Worm (Caenorhabditis elegans): ENCODE measurements around the gene cyp-29A2.

Gene cyp-29A2

DNA sequence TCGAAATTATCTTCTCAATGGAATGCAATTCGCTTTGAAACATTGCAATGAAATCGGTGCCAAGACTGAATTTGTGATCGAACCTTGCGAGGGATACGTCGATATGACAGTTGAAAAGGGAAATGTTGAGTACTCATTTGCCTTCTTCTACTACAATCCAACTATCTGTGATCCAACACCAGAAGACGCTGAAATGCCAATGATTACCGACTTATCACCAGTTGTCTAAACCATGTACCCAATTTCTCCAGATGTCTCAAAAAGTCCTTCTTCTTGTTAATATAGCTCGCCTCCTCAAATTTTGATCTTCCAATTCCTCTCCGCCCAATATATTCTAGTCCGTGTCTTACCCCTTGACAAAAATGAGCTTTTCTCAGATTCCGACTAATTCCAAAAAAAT is 1.2 kb upstream of the cyp-29A2 start:
- TF ChIP-seq F13H6.1 (tag; optimal IDR thresholded peaks at IDR 0.05) (no peak), nhr-11 (tag; optimal IDR thresholded peaks at IDR 0.05) (no peak), fkh-6 (tag; optimal IDR thresholded peaks at IDR 0.05) (no peak), hlh-6 (tag; optimal IDR thresholded peaks at IDR 0.05) (no peak), pax-1 (tag; optimal IDR thresholded peaks at IDR 0.05) (no peak)

DNA sequence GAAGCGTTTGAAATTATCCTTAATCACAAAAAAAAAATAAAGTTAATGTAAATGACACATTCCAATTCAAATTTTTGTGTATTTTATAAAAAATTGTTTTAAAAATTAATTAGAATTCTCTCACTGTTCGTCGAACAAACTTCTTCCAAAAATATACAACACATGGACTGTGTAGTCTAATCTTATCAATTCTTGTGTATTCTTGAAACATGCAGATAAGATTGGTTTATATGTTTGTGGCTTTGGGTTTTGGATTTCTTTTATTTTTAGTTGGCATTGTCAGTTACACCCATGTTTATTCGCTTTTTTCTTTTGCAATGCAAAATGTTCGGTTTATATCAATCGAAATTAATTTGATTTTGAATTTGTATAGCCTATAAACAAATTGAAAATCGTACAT is 3.0 kb downstream of the cyp-29A2 start:
- TF ChIP-seq ceh-30 (tag; optimal IDR thresholded peaks at IDR 0.05) (no peak), odd-2 (tag; optimal IDR thresholded peaks at IDR 0.05) (no peak), unc-42 (tag; optimal IDR thresholded peaks at IDR 0.05) (no peak), ama-1 (optimal IDR thresholded peaks at IDR 0.05) (no peak), ceh-19 (GFP tag; optimal IDR thresholded peaks at IDR 0.05) (no peak), elt-2 (tag; optimal IDR thresholded peaks at IDR 0.05) (peak; percentile 24), ref-2 (tag; optimal IDR thresholded peaks at IDR 0.05) (no peak), unc-55 (GFP tag; optimal IDR thresholded peaks at IDR 0.05) (no peak)

ce11 chrV:11220936-11221335 is 3.6 kb downstream of the cyp-29A2 start, which contains the start of gene T19B10.2:
TSS of gene T19B10.2 (plus strand) at chrV:11221302.
- TF ChIP-seq madf-2 (tag; optimal IDR thresholded peaks at IDR 0.05) (no peak), fax-1 (tag; optimal IDR thresholded peaks at IDR 0.05) (no peak), elt-2 (tag; optimal IDR thresholded peaks at IDR 0.05) (no peak), ceh-19 (GFP tag; optimal IDR thresholded peaks at IDR 0.05) (no peak), ceh-2 (tag; optimal IDR thresholded peaks at IDR 0.05) (no peak)

ce11 chrV:11223698-11224097 is 6.3 kb downstream of the cyp-29A2 start:
- TF ChIP-seq ama-1 (optimal IDR thresholded peaks at IDR 0.05), result no peak
- no peak for TF ChIP-seq elt-2 (tag; optimal IDR thresholded peaks at IDR 0.05)
- TF ChIP-seq nfya-1 (tag; optimal IDR thresholded peaks at IDR 0.05), result no peak
- TF ChIP-seq syd-9 (tag; optimal IDR thresholded peaks at IDR 0.05), result no peak
- no peak for TF ChIP-seq pag-3 (tag; optimal IDR thresholded peaks at IDR 0.05; ENCODE audit: borderline replicate concordance)
- TF ChIP-seq ceh-31 (tag; optimal IDR thresholded peaks at IDR 0.05), result no peak
- no peak for TF ChIP-seq ets-4 (tag; optimal IDR thresholded peaks at IDR 0.05)
- TF ChIP-seq ahr-1 (tag; optimal IDR thresholded peaks at IDR 0.05), result no peak
- no peak for TF ChIP-seq pha-4 (tag; optimal IDR thresholded peaks at IDR 0.05)
- no peak for TF ChIP-seq hlh-13 (GFP tag; optimal IDR thresholded peaks at IDR 0.05)
- no peak for TF ChIP-seq gmeb-2 (tag; optimal IDR thresholded peaks at IDR 0.05)
- no peak for TF ChIP-seq pqm-1 (tag; optimal IDR thresholded peaks at IDR 0.05)

DNA sequence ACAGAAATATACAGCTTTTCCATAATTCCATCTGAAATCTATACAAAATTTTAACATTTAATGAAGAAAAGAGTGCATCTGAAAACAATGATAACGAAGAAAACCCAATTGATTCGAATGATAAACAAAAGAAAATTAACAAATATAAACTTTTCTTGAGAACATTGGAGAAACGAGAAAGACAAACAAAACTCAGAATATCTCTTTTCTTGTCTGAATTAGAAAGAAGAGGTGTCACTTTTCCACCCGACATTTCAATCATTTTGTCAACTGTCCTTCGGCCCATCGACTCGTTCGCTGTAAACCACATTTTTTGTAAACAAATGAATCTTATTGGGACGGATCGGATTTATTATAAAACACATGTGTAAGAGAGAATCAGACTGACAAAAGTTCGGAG is 8.6 kb downstream of the cyp-29A2 start, which contains the start of gene bgal-1:
bgal-1 (minus strand) TSS at position 38 of the 400 bp plus-strand sequence.
- TF ChIP-seq unc-55 (GFP tag; optimal IDR thresholded peaks at IDR 0.05) (peak; percentile 81), ttx-3 (tag; optimal IDR thresholded peaks at IDR 0.05) (no peak)

ce11 chrV:11228653-11229173 is 11.3 kb downstream of the cyp-29A2 start, which contains the start of gene pqn-70:
TSS of gene pqn-70 (minus strand) at chrV:11228703.
- TF ChIP-seq tbx-7 (tag; optimal IDR thresholded peaks at IDR 0.05) (peak; percentile 36), lin-11 (tag; optimal IDR thresholded peaks at IDR 0.05) (no peak), fkh-10 (GFP tag; optimal IDR thresholded peaks at IDR 0.05) (no peak), unc-3 (GFP tag; conservative IDR thresholded peaks at IDR 0.05) (no peak), unc-3 (tag; optimal IDR thresholded peaks at IDR 0.05) (no peak), ceh-34 (tag; optimal IDR thresholded peaks at IDR 0.05) (peak; percentile 90), tbx-2 (tag; optimal IDR thresholded peaks at IDR 0.05) (peak; percentile 79), Y22D7AL.16 (tag; optimal IDR thresholded peaks at IDR 0.05) (no peak), nfya-1 (tag; optimal IDR thresholded peaks at IDR 0.05) (peak; percentile 66), ceh-9 (tag; optimal IDR thresholded peaks at IDR 0.05) (no peak), madf-2 (tag; optimal IDR thresholded peaks at IDR 0.05) (no peak), fax-1 (tag; optimal IDR thresholded peaks at IDR 0.05) (peak; percentile 52), pag-3 (tag; optimal IDR thresholded peaks at IDR 0.05; ENCODE audit: borderline replicate concordance) (no peak), pat-9 (tag; optimal IDR thresholded peaks at IDR 0.05) (no peak), npax-4 (tag; optimal IDR thresholded peaks at IDR 0.05) (no peak), eyg-1 (tag; optimal IDR thresholded peaks at IDR 0.05) (no peak), K09A11.1 (tag; optimal IDR thresholded peaks at IDR 0.05; ENCODE audit: insufficient read depth) (no peak), ceh-14 (tag; optimal IDR thresholded peaks at IDR 0.05) (peak; percentile 57), ref-2 (tag; optimal IDR thresholded peaks at IDR 0.05) (peak; percentile 74), hlh-8 (tag; optimal IDR thresholded peaks at IDR 0.05) (peak; percentile 25), unc-86 (tag; optimal IDR thresholded peaks at IDR 0.05) (no peak), ceh-45 (GFP tag; IDR thresholded peaks at IDR 0.05) (no peak), elt-2 (tag; optimal IDR thresholded peaks at IDR 0.05) (peak; percentile 43), nhr-11 (tag; optimal IDR thresholded peaks at IDR 0.05) (no peak)
